Worm (Caenorhabditis elegans): ENCODE measurements around the gene cbp-2.

cbp-2 gene

DNA sequence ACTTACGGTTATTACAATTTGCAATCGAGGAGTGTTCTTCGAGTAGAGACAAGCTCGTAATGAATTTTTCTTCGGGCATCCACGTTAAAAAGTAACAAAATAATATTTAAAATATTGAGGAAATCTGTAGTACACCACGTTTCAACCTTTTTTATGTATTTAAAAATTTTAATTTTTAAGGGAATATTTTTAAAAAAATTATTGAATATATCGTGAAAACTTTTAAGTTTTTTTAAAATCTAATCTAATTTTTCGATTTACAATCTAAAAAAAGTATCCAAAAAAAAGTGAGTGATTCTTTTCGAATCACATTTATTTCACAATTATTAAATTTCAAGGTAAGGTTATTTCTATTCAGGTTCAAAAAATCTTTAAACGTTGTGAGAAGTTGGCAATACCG is 21.7 kb downstream of the cbp-2 start, which contains the start of gene gln-2:
Gene gln-2, minus strand, starts transcription at position 101 of the 400 bp plus-strand sequence.
- TF ChIP-seq ceh-62 (tag; optimal IDR thresholded peaks at IDR 0.05), result no peak
- no peak for TF ChIP-seq rbr-2 (tag; optimal IDR thresholded peaks at IDR 0.05)

DNA sequence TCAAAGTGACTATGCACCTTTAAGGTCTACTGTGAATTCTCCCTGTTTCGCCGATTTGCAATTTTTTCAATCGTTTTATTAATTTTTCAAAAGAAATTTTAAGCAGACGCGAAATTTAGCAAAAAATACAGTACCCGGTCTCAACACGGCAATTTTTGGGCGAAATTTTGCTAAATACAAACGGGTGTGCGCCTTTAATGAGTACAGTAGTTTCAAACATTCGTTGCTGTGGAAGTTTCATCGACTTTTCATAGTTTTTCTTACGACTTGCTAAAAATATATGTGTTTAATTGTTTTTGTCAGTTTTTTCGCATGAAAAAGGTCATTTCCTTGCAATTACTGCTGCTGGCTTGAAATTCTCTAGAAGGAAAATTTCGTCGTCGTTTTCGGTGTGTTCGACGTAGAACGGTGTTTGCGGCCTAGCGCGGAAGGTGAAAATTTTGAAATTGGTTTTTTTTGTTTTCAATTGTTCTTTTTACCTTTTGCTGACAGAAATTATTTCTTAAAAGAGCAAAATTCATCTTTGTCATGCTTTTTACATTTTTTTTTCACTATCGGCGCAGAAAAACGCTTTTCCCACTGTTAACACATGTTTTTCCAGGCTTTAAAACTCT is 23.9 kb downstream of the cbp-2 start, which contains the start of gene K03H1.7:
Gene K03H1.7, plus strand, starts transcription at position 600 of the 614 bp plus-strand sequence.
- TF ChIP-seq dmd-6 (GFP tag; IDR thresholded peaks at IDR 0.05) (no peak), mes-2 (tag; optimal IDR thresholded peaks at IDR 0.05; ENCODE audit: poor library complexity, severe bottlenecking) (peak; percentile 23), aha-1 (tag) (peak; percentile 5), ama-1 (optimal IDR thresholded peaks at IDR 0.05) (no peak), nhr-111 (GFP tag; optimal IDR thresholded peaks at IDR 0.05) (no peak), vab-7 (GFP tag; IDR thresholded peaks at IDR 0.05) (no peak), F37D6.2 (tag; optimal IDR thresholded peaks at IDR 0.05) (no peak), spr-3 (GFP tag; optimal IDR thresholded peaks at IDR 0.05) (no peak), T26A8.4 (GFP tag; IDR thresholded peaks at IDR 0.05) (no peak), dpl-1 (GFP tag; optimal IDR thresholded peaks at IDR 0.05) (peak; percentile 59), nhr-42 (GFP tag; IDR thresholded peaks at IDR 0.05) (no peak), F26F4.8 (GFP tag; conservative IDR thresholded peaks at IDR 0.05) (no peak), F49E8.2 (tag; optimal IDR thresholded peaks at IDR 0.05; ENCODE audit: borderline replicate concordance) (no peak)

DNA sequence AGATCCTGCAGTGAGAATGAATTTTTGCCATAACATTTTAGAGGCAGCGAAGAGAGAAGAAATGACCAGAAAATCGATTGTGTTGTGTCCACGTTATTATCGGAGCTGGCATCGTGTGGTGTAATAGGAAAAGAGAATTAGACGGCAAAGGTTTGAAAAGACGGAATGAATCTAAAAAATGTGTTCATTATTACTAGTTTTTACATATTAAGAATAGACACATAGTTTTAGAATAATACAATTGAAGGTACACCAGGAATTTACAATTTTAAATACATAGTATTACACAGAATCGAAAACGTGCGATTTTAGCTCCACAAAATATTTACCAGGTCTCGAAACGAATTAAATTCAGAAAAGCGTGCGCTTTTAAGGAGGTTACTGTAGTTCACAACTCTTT is 27.3 kb downstream of the cbp-2 start, which contains the start of gene K03H1.13:
Gene K03H1.13, minus strand, starts transcription at position 101 of the 400 bp plus-strand sequence.
- no peak for TF ChIP-seq mdl-1 (tag; optimal IDR thresholded peaks at IDR 0.05)
- no peak for TF ChIP-seq Y105C5A.15 (GFP tag; IDR thresholded peaks at IDR 0.05)
- no peak for TF ChIP-seq aha-1 (tag)
- no peak for TF ChIP-seq duxl-1 (tag; optimal IDR thresholded peaks at IDR 0.05; ENCODE audit: poor library complexity)
- no peak for TF ChIP-seq ceh-32 (tag; optimal IDR thresholded peaks at IDR 0.05; ENCODE audit: poor library complexity)
- no peak for TF ChIP-seq zip-2 (tag; optimal IDR thresholded peaks at IDR 0.05)
- no peak for TF ChIP-seq ZK337.2 (GFP tag; IDR thresholded peaks at IDR 0.05)
- TF ChIP-seq nhr-76 (tag; optimal IDR thresholded peaks at IDR 0.05), result no peak
- no peak for TF ChIP-seq attf-4 (tag; optimal IDR thresholded peaks at IDR 0.05)
- no peak for TF ChIP-seq jun-1 (tag; optimal IDR thresholded peaks at IDR 0.05)
- TF ChIP-seq lir-3 (tag; optimal IDR thresholded peaks at IDR 0.05), result no peak
- no peak for TF ChIP-seq lin-13 (GFP tag; optimal IDR thresholded peaks at IDR 0.05)
- TF ChIP-seq fos-1 (tag; optimal IDR thresholded peaks at IDR 0.05), result no peak
- TF ChIP-seq hlh-11 (tag; optimal IDR thresholded peaks at IDR 0.05), result no peak
- no peak for TF ChIP-seq hlh-30 (tag; optimal IDR thresholded peaks at IDR 0.05; ENCODE audit: insufficient read depth)

DNA sequence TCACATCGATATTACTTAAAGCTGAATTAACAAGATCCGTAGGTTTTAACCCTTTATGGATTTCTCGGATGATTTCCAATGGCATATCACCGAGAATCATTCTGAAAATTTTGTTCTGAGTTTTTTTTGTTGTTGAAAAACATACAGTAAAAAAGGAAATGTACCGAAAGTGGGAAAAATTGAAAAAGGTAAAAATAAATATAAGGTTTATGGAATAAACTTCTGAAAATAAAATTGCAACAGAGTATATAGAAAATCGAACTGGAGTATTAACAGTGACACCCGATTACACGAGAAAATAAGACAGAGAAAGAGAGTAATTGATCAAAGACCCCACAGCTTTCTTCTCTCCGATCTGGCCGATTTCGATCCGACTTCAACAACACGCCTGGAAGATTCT is 28.9 kb downstream of the cbp-2 start, which contains the start of gene K03H1.11:
Gene K03H1.11, minus strand, starts transcription at position 101 of the 400 bp plus-strand sequence.
- TF ChIP-seq unc-62 (GFP tag; optimal IDR thresholded peaks at IDR 0.05 in 1 of 2), result peak in 1 of 2 experiments; percentile 31
- no peak for TF ChIP-seq unc-62 (tag; optimal IDR thresholded peaks at IDR 0.05)
- no peak for TF ChIP-seq spr-3 (GFP tag; optimal IDR thresholded peaks at IDR 0.05)

DNA sequence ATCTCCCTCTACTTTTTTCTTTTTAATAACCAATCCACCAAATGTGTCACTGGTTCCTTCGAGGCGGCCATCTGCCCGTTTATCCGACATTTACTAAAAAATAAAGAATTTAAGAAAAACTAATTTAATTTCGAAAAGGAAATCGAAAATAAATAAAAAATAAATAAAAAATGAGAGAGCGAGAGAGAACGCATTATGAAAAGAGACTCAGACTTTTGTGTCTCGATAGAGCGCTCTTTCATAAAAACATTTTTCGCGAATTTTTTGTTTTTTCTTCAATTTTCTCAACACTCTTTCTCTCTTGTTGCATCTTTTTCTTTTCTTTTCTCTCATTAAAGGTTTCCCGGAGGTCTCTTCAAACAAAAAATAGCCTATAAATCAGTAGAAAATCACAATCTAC is 33.1 kb downstream of the cbp-2 start, which contains the start of gene mog-1:
Gene mog-1, minus strand, starts transcription at position 93 of the 400 bp plus-strand sequence.
- TF ChIP-seq ces-1 (GFP tag; optimal IDR thresholded peaks at IDR 0.05), result no peak
- no peak for TF ChIP-seq nhr-25 (tag; optimal IDR thresholded peaks at IDR 0.05; ENCODE audit: borderline replicate concordance, insufficient read depth)
- no peak for TF ChIP-seq ZK546.5 (tag; optimal IDR thresholded peaks at IDR 0.05)
- TF ChIP-seq gei-8 (GFP tag; optimal IDR thresholded peaks at IDR 0.05), result no peak
- TF ChIP-seq mes-2 (tag; optimal IDR thresholded peaks at IDR 0.05; ENCODE audit: poor library complexity, severe bottlenecking), result peak; percentile 17
- no peak for TF ChIP-seq nhr-237 (tag; optimal IDR thresholded peaks at IDR 0.05)
- no peak for TF ChIP-seq ztf-11 (tag; optimal IDR thresholded peaks at IDR 0.05)
- TF ChIP-seq ceh-44 (GFP tag; IDR thresholded peaks at IDR 0.05), result no peak
- TF ChIP-seq arid-1 (GFP tag; conservative IDR thresholded peaks at IDR 0.05), result no peak
- peak; percentile 18 for TF ChIP-seq nhr-28 (tag; optimal IDR thresholded peaks at IDR 0.05)
- no peak for TF ChIP-seq nhr-76 (tag; optimal IDR thresholded peaks at IDR 0.05)
- TF ChIP-seq daf-19 (GFP tag; conservative IDR thresholded peaks at IDR 0.05), result no peak
- no peak for TF ChIP-seq lir-3 (tag; optimal IDR thresholded peaks at IDR 0.05)
- TF ChIP-seq unc-130 (GFP tag; optimal IDR thresholded peaks at IDR 0.05), result no peak
- TF ChIP-seq spr-1 (tag; optimal IDR thresholded peaks at IDR 0.05), result no peak
- TF ChIP-seq zag-1 (tag; optimal IDR thresholded peaks at IDR 0.05), result no peak
- no peak for TF ChIP-seq tag-97 (GFP tag; IDR thresholded peaks at IDR 0.05)
- TF ChIP-seq dmd-6 (GFP tag; IDR thresholded peaks at IDR 0.05), result no peak

Data from whole organism, L4 larva.